5 fruit fly cellular contexts compared by ENCODE assay signal in the genomic region with DNA sequence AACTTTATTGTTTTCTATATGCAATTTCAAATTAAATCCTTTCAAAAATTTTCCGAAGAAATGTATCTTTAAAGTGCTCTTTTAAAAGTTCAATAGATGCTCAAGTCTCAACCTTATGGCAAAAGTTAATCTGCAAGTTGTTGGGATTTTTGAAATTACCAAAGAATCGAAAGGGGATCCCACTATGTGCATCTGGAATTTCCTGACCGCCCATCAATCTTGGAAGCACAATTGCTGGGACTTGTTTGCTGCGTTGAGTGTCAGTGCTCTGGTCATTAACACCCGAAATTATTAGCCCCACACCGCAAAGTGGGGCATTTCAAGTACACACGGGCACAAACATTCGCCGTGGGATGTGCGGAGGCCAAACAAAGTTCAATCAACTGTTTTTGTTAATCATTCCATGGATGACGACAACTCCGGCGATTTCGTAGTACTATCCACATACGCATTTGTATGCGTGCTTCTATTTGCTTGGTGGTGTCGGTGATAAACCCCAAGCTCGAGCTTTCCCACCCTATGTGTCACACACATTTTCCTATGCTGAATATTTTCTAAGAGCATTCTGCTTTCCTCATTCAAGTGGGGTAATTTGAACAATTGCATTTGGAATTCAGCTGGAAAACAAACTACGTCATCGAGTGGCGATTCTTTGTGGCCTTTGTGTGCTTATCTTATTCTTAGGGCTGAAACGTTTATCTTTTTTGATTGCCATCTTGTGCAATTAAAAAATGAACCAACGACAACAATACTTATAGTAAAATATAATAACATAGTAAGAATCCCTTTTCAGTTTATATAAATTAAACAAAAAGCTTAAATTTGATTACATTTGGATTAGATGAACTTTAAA.
TF ChIP-seq lines count a peak whose summit lies in the region.

No protein-coding gene starts in this region.

- TF ChIP-seq CTCF in whole organism, embryonic (GFP tag; optimal IDR thresholded peaks at IDR 0.05; lab: Kevin White, UChicago): no peak

TF ChIP-seq in whole organism, adult, 20 proteins besides CTCF, POLR2A, EP300 and RAD21:
- peak; percentile 41 for TF ChIP-seq CG12768 (GFP tag; optimal IDR thresholded peaks at IDR 0.05; lab: Kevin White, UChicago)
- TF ChIP-seq bab1 (GFP tag; optimal IDR thresholded peaks at IDR 0.05; lab: Kevin White, UChicago): no peak
- TF ChIP-seq kay (GFP tag; lab: Kevin White, UChicago; ENCODE audit: borderline replicate concordance): peak; percentile 28
- peak; percentile 8 for TF ChIP-seq cic (GFP tag; optimal IDR thresholded peaks at IDR 0.05; lab: Kevin White, UChicago)

TF ChIP-seq in whole organism, embryonic, 481 proteins besides CTCF, POLR2A, EP300 and RAD21 (continues in another document):
- TF ChIP-seq esg (GFP tag; conservative IDR thresholded peaks at IDR 0.05; lab: Robert Waterston, UW) (no peak), sens-2 (GFP tag; IDR thresholded peaks at IDR 0.05; lab: Robert Waterston, UW) (no peak), CG6854 (GFP tag; optimal IDR thresholded peaks at IDR 0.05; lab: Kevin White, UChicago) (no peak), cg (GFP tag; optimal IDR thresholded peaks at IDR 0.05; lab: Kevin White, UChicago) (peak; percentile 42), D19B (GFP tag; optimal IDR thresholded peaks at IDR 0.05; lab: Kevin White, UChicago) (no peak), dm (GFP tag; optimal IDR thresholded peaks at IDR 0.05; lab: Kevin White, UChicago) (no peak), CG1832 (GFP tag; optimal IDR thresholded peaks at IDR 0.05; lab: Kevin White, UChicago) (no peak), CG3281 (GFP tag; optimal IDR thresholded peaks at IDR 0.05; lab: Kevin White, UChicago) (peak; percentile 29), eve (GFP tag; optimal IDR thresholded peaks at IDR 0.05; lab: Kevin White, UChicago) (peak in 1 of 2 experiments; percentile 68), so (GFP tag; IDR thresholded peaks at IDR 0.05; lab: Robert Waterston, UW) (0 out of 3 replicates have a peak, but pooled peaks have one; percentile 43), CG1529 (GFP tag; optimal IDR thresholded peaks at IDR 0.05; lab: Kevin White, UChicago) (no peak), Pdp1 (GFP tag; optimal IDR thresholded peaks at IDR 0.05; lab: Kevin White, UChicago) (peak in 1 of 2 experiments; percentile 9), CG8290 (GFP tag; optimal IDR thresholded peaks at IDR 0.05; lab: Kevin White, UChicago) (no peak), CG8290 (tag; optimal IDR thresholded peaks at IDR 0.05; lab: Kevin White, UChicago) (peak in 1 of 2 experiments; percentile 57), Dad (GFP tag; optimal IDR thresholded peaks at IDR 0.05; lab: Kevin White, UChicago) (no peak), unc-4 (GFP tag; IDR thresholded peaks at IDR 0.05; lab: Robert Waterston, UW; ENCODE audit: partially characterized antibody) (no peak), CG34376 (GFP tag; optimal IDR thresholded peaks at IDR 0.05; lab: Kevin White, UChicago) (peak; percentile 62), CG7357 (GFP tag; IDR thresholded peaks at IDR 0.05; lab: Robert Waterston, UW) (no peak)

TF ChIP-seq in whole organism, prepupa, 60 proteins besides CTCF, POLR2A, EP300 and RAD21:
- no peak for TF ChIP-seq CG10631 (GFP tag; optimal IDR thresholded peaks at IDR 0.05; lab: Kevin White, UChicago)
- no peak for TF ChIP-seq topi (GFP tag; optimal IDR thresholded peaks at IDR 0.05; lab: Kevin White, UChicago)
- no peak for TF ChIP-seq pdm3 (GFP tag; optimal IDR thresholded peaks at IDR 0.05; lab: Kevin White, UChicago)
- TF ChIP-seq CG6792 (GFP tag; optimal IDR thresholded peaks at IDR 0.05; lab: Kevin White, UChicago): no peak
- TF ChIP-seq acj6 (GFP tag; optimal IDR thresholded peaks at IDR 0.05; lab: Kevin White, UChicago): no peak
- TF ChIP-seq CG3032 (tag; optimal IDR thresholded peaks at IDR 0.05; lab: Kevin White, UChicago): no peak
- TF ChIP-seq CG4318 (GFP tag; optimal IDR thresholded peaks at IDR 0.05; lab: Kevin White, UChicago): no peak
- TF ChIP-seq CG6276 (GFP tag; optimal IDR thresholded peaks at IDR 0.05; lab: Kevin White, UChicago): no peak
- peak; percentile 74 for TF ChIP-seq fkh (GFP tag; optimal IDR thresholded peaks at IDR 0.05; lab: Kevin White, UChicago)
- TF ChIP-seq CG8119 (GFP tag; IDR thresholded peaks at IDR 0.05; lab: Robert Waterston, UW): no peak
- TF ChIP-seq vri (GFP tag; optimal IDR thresholded peaks at IDR 0.05; lab: Kevin White, UChicago): peak; percentile 58
- TF ChIP-seq esn (GFP tag; optimal IDR thresholded peaks at IDR 0.05; lab: Kevin White, UChicago): no peak
- peak; percentile 67 for TF ChIP-seq Eip78C (GFP tag; lab: Kevin White, UChicago)
- TF ChIP-seq CG9139 (GFP tag; optimal IDR thresholded peaks at IDR 0.05; lab: Kevin White, UChicago): no peak
TF ChIP-seq in whole organism, prepupa: peak in this region for 3.

TF ChIP-seq in whole organism, pupa, 21 proteins besides CTCF, POLR2A, EP300 and RAD21:
- no peak for TF ChIP-seq CG13204 (GFP tag; optimal IDR thresholded peaks at IDR 0.05; lab: Kevin White, UChicago)
- peak; percentile 66 for TF ChIP-seq EcR (GFP tag; optimal IDR thresholded peaks at IDR 0.05; lab: Kevin White, UChicago)

TF ChIP-seq in whole organism, wandering third instar larva, 38 proteins besides CTCF, POLR2A, EP300 and RAD21:
- TF ChIP-seq sv (GFP tag; optimal IDR thresholded peaks at IDR 0.05; lab: Kevin White, UChicago): no peak
- TF ChIP-seq CrebA (GFP tag; optimal IDR thresholded peaks at IDR 0.05; lab: Kevin White, UChicago; ENCODE audit: borderline replicate concordance): no peak
- no peak for TF ChIP-seq Hr83 (GFP tag; optimal IDR thresholded peaks at IDR 0.05; lab: Kevin White, UChicago; ENCODE audit: poor library complexity, severe bottlenecking)
- TF ChIP-seq Rel (GFP tag; optimal IDR thresholded peaks at IDR 0.05; lab: Kevin White, UChicago): no peak
- TF ChIP-seq Rel (tag; optimal IDR thresholded peaks at IDR 0.05; lab: Kevin White, UChicago): peak; percentile 94
